Worm (Caenorhabditis elegans): Measurements from ENCODE around the gene sec-5.

Gene sec-5

DNA sequence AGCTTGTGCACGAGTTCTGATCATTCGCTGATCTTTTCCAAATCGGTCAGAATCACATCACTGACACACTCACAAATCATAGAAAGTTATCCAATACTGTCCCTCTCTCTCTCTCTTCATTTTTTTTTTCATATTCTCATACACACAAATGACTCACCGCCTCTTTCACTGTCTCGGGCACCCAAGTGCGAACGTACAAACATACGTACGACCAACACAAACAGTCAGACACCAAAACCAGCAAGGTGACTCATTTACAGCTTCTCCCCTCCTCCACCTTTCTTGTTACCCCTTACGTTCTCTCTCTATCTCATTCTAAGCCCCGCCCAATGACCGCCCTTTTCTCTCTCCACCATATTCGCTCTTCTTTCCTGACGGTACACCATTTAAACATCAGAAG, 50.0 kb downstream of the sec-5 start (continued):
- no peak for TF ChIP-seq daf-16 (GFP tag; optimal IDR thresholded peaks at IDR 0.05)
- peak; percentile 19 for TF ChIP-seq daf-16 (tag; optimal IDR thresholded peaks at IDR 0.05)
- no peak for TF ChIP-seq lin-15B (tag; optimal IDR thresholded peaks at IDR 0.05)
- TF ChIP-seq mxl-3 (GFP tag; optimal IDR thresholded peaks at IDR 0.05) = no peak
- no peak for TF ChIP-seq ceh-32 (tag; optimal IDR thresholded peaks at IDR 0.05; ENCODE audit: poor library complexity)
- no peak for TF ChIP-seq ztf-11 (tag; optimal IDR thresholded peaks at IDR 0.05)
- TF ChIP-seq snpc-4 (tag; optimal IDR thresholded peaks at IDR 0.05) = no peak
- no peak for TF ChIP-seq lir-3 (tag; optimal IDR thresholded peaks at IDR 0.05)
- no peak for TF ChIP-seq ceh-62 (tag; optimal IDR thresholded peaks at IDR 0.05)
- no peak for TF ChIP-seq madf-9 (GFP tag; conservative IDR thresholded peaks at IDR 0.05)
- TF ChIP-seq Y5F2A.4 (GFP tag; optimal IDR thresholded peaks at IDR 0.05) = no peak
- 0 out of 2 replicates have a peak, but pooled peaks have one; percentile 10 for TF ChIP-seq hmg-1.1 (GFP tag; IDR thresholded peaks at IDR 0.05)
- TF ChIP-seq ceh-82 (tag; optimal IDR thresholded peaks at IDR 0.05) = no peak
- no peak for TF ChIP-seq duxl-1 (tag; optimal IDR thresholded peaks at IDR 0.05; ENCODE audit: poor library complexity)

- TF ChIP-seq zag-1 (tag; optimal IDR thresholded peaks at IDR 0.05) (no peak), lin-39 (tag; optimal IDR thresholded peaks at IDR 0.05) (no peak), nhr-28 (tag; optimal IDR thresholded peaks at IDR 0.05) (peak; percentile 29), lin-29 (GFP tag; IDR thresholded peaks at IDR 0.05) (no peak), F49E8.2 (tag; optimal IDR thresholded peaks at IDR 0.05; ENCODE audit: borderline replicate concordance) (no peak), unc-62 (GFP tag; optimal IDR thresholded peaks at IDR 0.05 in 1 of 2) (no peak), unc-62 (tag; optimal IDR thresholded peaks at IDR 0.05) (no peak), daf-16 (GFP tag; optimal IDR thresholded peaks at IDR 0.05) (no peak), daf-16 (tag; optimal IDR thresholded peaks at IDR 0.05) (peak; percentile 32), fkh-10 (GFP tag; optimal IDR thresholded peaks at IDR 0.05) (no peak), daf-12 (tag; optimal IDR thresholded peaks at IDR 0.05) (no peak), hlh-30 (tag; optimal IDR thresholded peaks at IDR 0.05; ENCODE audit: insufficient read depth) (peak; percentile 6), attf-4 (tag; optimal IDR thresholded peaks at IDR 0.05) (no peak), spr-1 (tag; optimal IDR thresholded peaks at IDR 0.05) (no peak), egl-43 (GFP tag; IDR thresholded peaks at IDR 0.05) (no peak), lin-1 (GFP tag; IDR thresholded peaks at IDR 0.05) (no peak), php-3 (GFP tag; IDR thresholded peaks at IDR 0.05) (0 out of 2 replicates have a peak, but pooled peaks have one; percentile 16), aha-1 (tag) (peak; percentile 72), lin-15B (tag; optimal IDR thresholded peaks at IDR 0.05) (no peak), madf-9 (GFP tag; conservative IDR thresholded peaks at IDR 0.05) (no peak), dpl-1 (GFP tag; optimal IDR thresholded peaks at IDR 0.05) (no peak), ama-1 (optimal IDR thresholded peaks at IDR 0.05) (no peak), saeg-2 (GFP tag; IDR thresholded peaks at IDR 0.05) (no peak), ceh-82 (tag; optimal IDR thresholded peaks at IDR 0.05) (no peak), pqm-1 (tag; optimal IDR thresholded peaks at IDR 0.05) (peak; percentile 44), F37D6.2 (tag; optimal IDR thresholded peaks at IDR 0.05) (no peak), dve-1 (tag; optimal IDR thresholded peaks at IDR 0.05; ENCODE audit: insufficient read depth) (peak; percentile 57), Y48G9A.11 (GFP tag; IDR thresholded peaks at IDR 0.05) (no peak), Y105C5A.15 (GFP tag; IDR thresholded peaks at IDR 0.05) (no peak), tra-1 (GFP tag; IDR thresholded peaks at IDR 0.05) (no peak), mdt-29 (GFP tag; IDR thresholded peaks at IDR 0.05) (no peak), nhr-111 (GFP tag; optimal IDR thresholded peaks at IDR 0.05) (no peak), jun-1 (tag; optimal IDR thresholded peaks at IDR 0.05) (no peak), ztf-11 (tag; optimal IDR thresholded peaks at IDR 0.05) (no peak), nhr-77 (tag; optimal IDR thresholded peaks at IDR 0.05) (no peak), dmd-9 (GFP tag; IDR thresholded peaks at IDR 0.05) (no peak), pha-4 (GFP tag; IDR thresholded peaks at IDR 0.05) (no peak), pha-4 (tag; optimal IDR thresholded peaks at IDR 0.05) (no peak), dmd-6 (GFP tag; IDR thresholded peaks at IDR 0.05) (no peak), cey-2 (tag; optimal IDR thresholded peaks at IDR 0.05; ENCODE audit: borderline replicate concordance, insufficient read depth) (no peak), spr-3 (GFP tag; optimal IDR thresholded peaks at IDR 0.05) (no peak)
Measured at ce11 chrII:9125007-9125406, 51.9 kb downstream of the sec-5 start.

Data from whole organism, L4 larva.